Worm (Caenorhabditis elegans): ENCODE results near the gene che-12.

DNA sequence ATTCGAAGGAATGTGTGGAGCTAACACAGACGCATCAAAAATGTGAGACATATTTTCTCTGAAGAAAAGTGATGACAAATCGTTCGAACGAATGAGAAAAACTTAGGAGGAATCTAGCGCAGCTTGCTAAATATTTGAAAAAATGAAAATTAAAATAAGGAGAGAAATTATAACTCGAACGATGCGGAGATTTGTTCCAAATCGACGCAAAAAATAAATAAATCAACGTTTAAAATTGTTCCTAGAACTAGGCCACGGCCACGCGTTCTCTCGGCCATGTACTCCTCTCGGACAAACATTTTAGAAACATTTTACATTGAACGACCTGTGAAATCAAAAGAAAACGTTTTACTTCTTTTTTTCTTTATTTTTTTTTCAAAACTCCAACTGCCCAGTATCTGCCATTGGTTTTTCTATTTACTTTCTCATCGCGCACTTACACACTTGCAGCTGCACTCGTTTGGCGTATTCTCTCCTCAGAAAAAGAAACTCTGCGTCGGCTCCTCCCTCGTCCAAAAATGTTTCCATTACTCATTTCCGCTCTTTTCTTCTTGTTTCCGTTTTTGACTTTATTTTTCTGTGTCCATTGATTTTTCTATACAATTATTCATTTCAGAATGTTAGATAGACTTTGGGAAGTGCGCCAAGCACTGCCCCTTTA lies 13.0 kb upstream of the che-12 start, which contains the start of the genes gna-1 and B0024.13:
- no peak for TF ChIP-seq him-1 (tag; optimal IDR thresholded peaks at IDR 0.05)
- TF ChIP-seq dao-5 (tag; optimal IDR thresholded peaks at IDR 0.05) = no peak
- TF ChIP-seq W03F9.2 (tag; optimal IDR thresholded peaks at IDR 0.05) = no peak
